Worm (Caenorhabditis elegans) whole organism, midembryonic: ENCODE data around the gene dab-1.

Experiments used
- T22C8.4 ChIP-seq: fragments of 200-800 bp; sonication (Bioruptor generic); IDR thresholded peaks from 2 replicates; pipeline ENCODE4 v1.3.6; 2022; ENCODE audit warnings: missing genetic modification characterization, missing compliant biosample characterization
- klf-2 ChIP-seq: fragments of 200-800 bp; sonication (Bioruptor generic); conservative IDR thresholded peaks from 2 replicates; pipeline ENCODE4 v1.3.6; 2022; ENCODE audit warnings: missing genetic modification reagents, missing genetic modification characterization, missing compliant biosample characterization
- med-1 ChIP-seq: sonication (generic microtip); optimal IDR thresholded peaks from 2 replicates; lab custom pipeline; 2017; ENCODE audit warnings: missing genetic modification characterization, mild to moderate bottlenecking, missing compliant biosample characterization, antibody characterized with exemption, missing genetic modification reagents; ENCODE audit not compliant: insufficient read depth
- ref-1 ChIP-seq: fragments of 200-800 bp; sonication (Bioruptor generic); conservative IDR thresholded peaks from 2 replicates; pipeline ENCODE4 v1.3.6; 2022; ENCODE audit warnings: missing genetic modification reagents, missing genetic modification characterization, missing compliant biosample characterization
- ztf-23 ChIP-seq: fragments of 200-800 bp; sonication (Bioruptor generic); IDR thresholded peaks from 2 replicates; pipeline ENCODE4 v1.3.6; 2022; ENCODE audit warnings: missing genetic modification reagents, missing genetic modification characterization, missing compliant biosample characterization
- ztf-29 ChIP-seq: fragments of 200-800 bp; sonication (Bioruptor generic); IDR thresholded peaks from 2 replicates; pipeline ENCODE4 v1.3.6; 2022; ENCODE audit warnings: missing genetic modification reagents, missing genetic modification characterization, missing compliant biosample characterization

ce11 chrII:8226475-8226874, 4.3 kb downstream of the dab-1 start:
- no peak for TF ChIP-seq klf-2
- no peak for TF ChIP-seq med-1 (GFP tag; lab: Kevin White, UChicago)
- no peak for TF ChIP-seq ztf-29 (GFP tag; lab: Robert Waterston, UW)
- TF ChIP-seq ztf-23, result no peak
- TF ChIP-seq T22C8.4 (GFP tag; lab: Robert Waterston, UW), result no peak
- no peak for TF ChIP-seq ref-1 (GFP tag; lab: Robert Waterston, UW)
